Fruit fly (Drosophila melanogaster) whole organism, prepupa: ENCODE results near the gene CG32767.

ENCODE experiments used
- Blimp-1 ChIP-seq: fragments of 200-800 bp; sonication (Bioruptor generic); optimal IDR thresholded peaks from 3 replicates; lab custom pipeline; 2017; ENCODE audit warnings: missing biosample characterization, missing genetic modification characterization, mild to moderate bottlenecking, moderate library complexity, missing genetic modification reagents
- CG10631 ChIP-seq: fragments of 200-800 bp; sonication (Bioruptor generic); optimal IDR thresholded peaks from 2 replicates; lab custom pipeline; 2016; ENCODE audit warnings: missing biosample characterization, missing genetic modification characterization
- CG10669 ChIP-seq: fragments of 200-800 bp; sonication (Bioruptor generic); optimal IDR thresholded peaks from 3 replicates; lab custom pipeline; 2018; ENCODE audit warnings: missing biosample characterization, mild to moderate bottlenecking, missing genetic modification characterization, moderate library complexity
- CG11294 ChIP-seq: fragments of 200-800 bp; sonication (Bioruptor generic); IDR thresholded peaks from 2 replicates; pipeline ENCODE4 v1.3.6; 2022; ENCODE audit warnings: missing biosample characterization, missing genetic modification characterization
- CG11762 ChIP-seq: fragments of 200-800 bp; sonication (Bioruptor generic); optimal IDR thresholded peaks from 3 replicates; lab custom pipeline; 2016; ENCODE audit warnings: missing biosample characterization, missing genetic modification characterization; ENCODE audit not compliant: insufficient read depth
- CG11902 ChIP-seq: fragments of 200-800 bp; sonication (Bioruptor generic); optimal IDR thresholded peaks from 3 replicates; lab custom pipeline; 2016; ENCODE audit warnings: missing biosample characterization, missing genetic modification characterization
- CG16779 ChIP-seq: fragments of 200-800 bp; sonication (Bioruptor generic); optimal IDR thresholded peaks from 3 replicates; lab custom pipeline; 2017; ENCODE audit warnings: missing biosample characterization, mild to moderate bottlenecking, missing genetic modification characterization
- CG31627 ChIP-seq: fragments of 200-800 bp; sonication (Bioruptor generic); optimal IDR thresholded peaks from 3 replicates; lab custom pipeline; 2016; ENCODE audit warnings: missing biosample characterization, missing genetic modification characterization
- CG32006 ChIP-seq: fragments of 200-800 bp; sonication (Bioruptor generic); optimal IDR thresholded peaks from 3 replicates; lab custom pipeline; 2017; ENCODE audit warnings: missing biosample characterization, mild to moderate bottlenecking, missing genetic modification characterization
- CG3919 ChIP-seq: fragments of 200-800 bp; sonication (Bioruptor generic); optimal IDR thresholded peaks from 3 replicates; lab custom pipeline; 2016; ENCODE audit warnings: missing biosample characterization, missing genetic modification characterization
- CG4318 ChIP-seq: fragments of 200-800 bp; sonication (Bioruptor generic); optimal IDR thresholded peaks from 3 replicates; lab custom pipeline; 2017; ENCODE audit warnings: missing biosample characterization, mild to moderate bottlenecking, missing genetic modification characterization
- CG6276 ChIP-seq: fragments of 200-800 bp; sonication (Bioruptor generic); optimal IDR thresholded peaks from 2 replicates; lab custom pipeline; 2017; ENCODE audit warnings: missing biosample characterization, mild to moderate bottlenecking, missing genetic modification characterization
- CG6792 ChIP-seq: fragments of 200-800 bp; sonication (Bioruptor generic); optimal IDR thresholded peaks from 3 replicates; lab custom pipeline; 2016; ENCODE audit warnings: missing biosample characterization, missing genetic modification characterization
- CG7368 ChIP-seq: fragments of 200-800 bp; sonication (Bioruptor generic); optimal IDR thresholded peaks from 3 replicates; lab custom pipeline; 2016; ENCODE audit warnings: missing biosample characterization, missing genetic modification characterization
- CG8119 ChIP-seq: fragments of 200-800 bp; sonication (Bioruptor generic); IDR thresholded peaks from 3 replicates; pipeline ENCODE4 v1.3.6; 2022; ENCODE audit warnings: missing biosample characterization, missing genetic modification characterization
- CG8319 ChIP-seq: fragments of 200-800 bp; sonication (Bioruptor generic); optimal IDR thresholded peaks from 3 replicates; lab custom pipeline; 2016; ENCODE audit warnings: missing biosample characterization, missing genetic modification characterization
- CG9139 ChIP-seq: fragments of 200-800 bp; sonication (Bioruptor generic); optimal IDR thresholded peaks from 3 replicates; lab custom pipeline; 2017; ENCODE audit warnings: missing biosample characterization, mild to moderate bottlenecking, missing genetic modification characterization
- Eip75B ChIP-seq: fragments of 200-800 bp; sonication (Bioruptor generic); optimal IDR thresholded peaks from 3 replicates; lab custom pipeline; 2016; ENCODE audit warnings: missing biosample characterization, missing genetic modification characterization
- Eip78C ChIP-seq: fragments of 200-800 bp; sonication (Bioruptor generic); peaks from one replicate; lab custom pipeline; 2016; ENCODE audit warnings: missing biosample characterization, missing genetic modification characterization
- Ets96B ChIP-seq: fragments of 200-800 bp; optimal IDR thresholded peaks from 2 replicates; lab custom pipeline; 2019; ENCODE audit warnings: missing biosample characterization, mild to moderate bottlenecking, missing genetic modification characterization, moderate library complexity
- Gug ChIP-seq: fragments of 200-800 bp; sonication (Bioruptor generic); IDR thresholded peaks from 2 replicates; pipeline ENCODE4 v1.3.6; 2022; ENCODE audit warnings: missing biosample characterization, missing genetic modification characterization
- Hr38 ChIP-seq: sonication (Bioruptor generic); optimal IDR thresholded peaks from 2 replicates; lab custom pipeline; 2016; ENCODE audit warnings: missing biosample characterization, missing genetic modification characterization
- Lpt ChIP-seq: fragments of 200-800 bp; sonication (Bioruptor generic); optimal IDR thresholded peaks from 3 replicates; lab custom pipeline; 2016; ENCODE audit warnings: missing biosample characterization, missing genetic modification characterization
- OdsH ChIP-seq: fragments of 200-800 bp; sonication (Bioruptor generic); optimal IDR thresholded peaks from 3 replicates; lab custom pipeline; 2016; ENCODE audit warnings: missing biosample characterization, missing genetic modification characterization
- Smox ChIP-seq: fragments of 200-800 bp; sonication (Bioruptor generic); optimal IDR thresholded peaks from 3 replicates; lab custom pipeline; 2016; ENCODE audit warnings: missing biosample characterization, missing genetic modification characterization
- Sox102F ChIP-seq: fragments of 200-800 bp; sonication (Bioruptor generic); optimal IDR thresholded peaks from 2 replicates; lab custom pipeline; 2016; ENCODE audit warnings: missing biosample characterization, mild to moderate bottlenecking, missing genetic modification characterization
- Sox15 ChIP-seq: fragments of 200-800 bp; sonication (Bioruptor generic); optimal IDR thresholded peaks from 3 replicates; lab custom pipeline; 2016; ENCODE audit warnings: missing biosample characterization, missing genetic modification characterization
- achi ChIP-seq: fragments of 200-800 bp; sonication (Bioruptor generic); optimal IDR thresholded peaks from 3 replicates; lab custom pipeline; 2016; ENCODE audit warnings: missing biosample characterization, missing genetic modification characterization
- acj6 ChIP-seq: fragments of 200-800 bp; sonication (Bioruptor generic); optimal IDR thresholded peaks from 3 replicates; lab custom pipeline; 2016; ENCODE audit warnings: missing biosample characterization, missing genetic modification characterization
- cyc ChIP-seq: fragments of 200-800 bp; sonication (Bioruptor generic); optimal IDR thresholded peaks from 3 replicates; lab custom pipeline; 2016; ENCODE audit warnings: missing biosample characterization, missing genetic modification characterization
- dsx ChIP-seq: fragments of 200-800 bp; optimal IDR thresholded peaks from 3 replicates; lab custom pipeline; 2019; ENCODE audit warnings: missing biosample characterization, mild to moderate bottlenecking, missing genetic modification characterization, moderate library complexity; ENCODE audit not compliant: poor library complexity, severe bottlenecking
- eg ChIP-seq: fragments of 200-800 bp; sonication (Bioruptor generic); IDR thresholded peaks from 3 replicates; pipeline ENCODE4 v1.3.6; 2022; ENCODE audit warnings: missing biosample characterization, missing genetic modification characterization
- esn ChIP-seq: fragments of 200-800 bp; sonication (Bioruptor generic); optimal IDR thresholded peaks from 2 replicates; lab custom pipeline; 2016; ENCODE audit warnings: missing biosample characterization, mild to moderate bottlenecking, missing genetic modification characterization, moderate library complexity
- fd59A ChIP-seq: fragments of 200-800 bp; sonication (Bioruptor generic); optimal IDR thresholded peaks from 2 replicates; lab custom pipeline; 2017; ENCODE audit warnings: missing biosample characterization, mild to moderate bottlenecking, missing genetic modification characterization, missing genetic modification reagents
- fd85E ChIP-seq: fragments of 200-800 bp; sonication (Bioruptor generic); optimal IDR thresholded peaks from 3 replicates; lab custom pipeline; 2016; ENCODE audit warnings: missing biosample characterization, missing genetic modification characterization
- fkh ChIP-seq: fragments of 200-800 bp; sonication (Bioruptor generic); optimal IDR thresholded peaks from 3 replicates; lab custom pipeline; 2017; ENCODE audit warnings: missing biosample characterization, mild to moderate bottlenecking, missing genetic modification characterization, moderate library complexity
- lz ChIP-seq: fragments of 200-800 bp; sonication (Bioruptor generic); optimal IDR thresholded peaks from 3 replicates; lab custom pipeline; 2016; ENCODE audit warnings: missing biosample characterization, missing genetic modification characterization
- net ChIP-seq: fragments of 200-800 bp; sonication (Bioruptor generic); optimal IDR thresholded peaks from 3 replicates; lab custom pipeline; 2016; ENCODE audit warnings: missing biosample characterization, missing genetic modification characterization
- pdm3 ChIP-seq: fragments of 200-800 bp; sonication (Bioruptor generic); optimal IDR thresholded peaks from 3 replicates; lab custom pipeline; 2016; ENCODE audit warnings: missing biosample characterization, missing genetic modification characterization
- salr ChIP-seq, 2 experiments: fragments of 200-800 bp; sonication (Bioruptor generic); optimal IDR thresholded peaks; 3 replicates each; lab custom pipeline; 2016 to 2018; ENCODE audit warnings: missing biosample characterization in 2 of 2, missing genetic modification characterization in 2 of 2, mild to moderate bottlenecking in 1 of 2
- spab ChIP-seq: fragments of 200-800 bp; sonication (Bioruptor generic); optimal IDR thresholded peaks from 2 replicates; lab custom pipeline; 2017; ENCODE audit warnings: missing biosample characterization, mild to moderate bottlenecking, missing genetic modification characterization, missing genetic modification reagents
- svp ChIP-seq: fragments of 200-800 bp; sonication (Bioruptor generic); peaks from one replicate; lab custom pipeline; 2016; ENCODE audit warnings: missing biosample characterization, missing genetic modification characterization
- topi ChIP-seq: fragments of 200-800 bp; sonication (Bioruptor generic); optimal IDR thresholded peaks from 3 replicates; lab custom pipeline; 2016; ENCODE audit warnings: missing biosample characterization, missing genetic modification characterization
- vri ChIP-seq: fragments of 200-800 bp; sonication (Bioruptor generic); optimal IDR thresholded peaks from 3 replicates; lab custom pipeline; 2016; ENCODE audit warnings: missing biosample characterization, mild to moderate bottlenecking, missing genetic modification characterization

Gene CG32767

dm6 chrX:5085964-5086707 lies 1.6 kb upstream of the CG32767 start (continued):
- peak; percentile 55 for TF ChIP-seq CG10631
- peak; percentile 80 for TF ChIP-seq svp
- peak; percentile 44 for TF ChIP-seq acj6 (GFP tag; lab: Kevin White, UChicago)
- peak; percentile 46; the same call in 1 of the 3 replicates for TF ChIP-seq eg (GFP tag; lab: Robert Waterston, UW)
- peak; percentile 52 for TF ChIP-seq Sox102F
- no peak for TF ChIP-seq CG11902 (GFP tag; lab: Kevin White, UChicago)
- TF ChIP-seq CG6276, result peak; percentile 45
- TF ChIP-seq pdm3, result peak; percentile 50
- peak; percentile 19 for TF ChIP-seq Sox15 (GFP tag; lab: Kevin White, UChicago)
- peak; percentile 53 for TF ChIP-seq CG4318 (GFP tag; lab: Kevin White, UChicago)
- no peak for TF ChIP-seq CG9139
- TF ChIP-seq vri (GFP tag; lab: Kevin White, UChicago), result peak; percentile 5
- no peak for TF ChIP-seq CG8319 (GFP tag; lab: Kevin White, UChicago)
- TF ChIP-seq CG31627 (GFP tag; lab: Kevin White, UChicago), result peak; percentile 44
- peak; percentile 46 for TF ChIP-seq CG6792
- TF ChIP-seq CG32006 (GFP tag; lab: Kevin White, UChicago), result peak; percentile 71
- no peak for TF ChIP-seq Blimp-1 (GFP tag; lab: Kevin White, UChicago)
- TF ChIP-seq OdsH (GFP tag; lab: Kevin White, UChicago), result peak; percentile 33
- TF ChIP-seq achi, result peak; percentile 62
- TF ChIP-seq CG3919 (GFP tag; lab: Kevin White, UChicago), result peak; percentile 57
- TF ChIP-seq net (GFP tag; lab: Kevin White, UChicago), result no peak
- no peak for TF ChIP-seq CG16779 (tag; lab: Kevin White, UChicago)
- TF ChIP-seq salr (GFP tag; optimal IDR thresholded peaks at IDR 0.05; lab: Kevin White, UChicago), result no peak
- no peak for TF ChIP-seq CG7368 (GFP tag; lab: Kevin White, UChicago)
- peak; percentile 57 for TF ChIP-seq esn (GFP tag; lab: Kevin White, UChicago)
- no peak for TF ChIP-seq Lpt
- peak; percentile 0 for TF ChIP-seq Smox (GFP tag; lab: Kevin White, UChicago)
- TF ChIP-seq Hr38, result no peak

dm6 chrX:5085469-5085868 lies 901 bp upstream of the CG32767 start, which contains the start of the genes CG15465 and rg:
Gene CG15465, plus strand, starts transcription at chrX:5085759.
Gene rg, plus strand, starts transcription at chrX:5085759.
- TF ChIP-seq CG11762 (no peak), Hr38 (no peak), cyc (GFP tag; lab: Kevin White, UChicago) (no peak), CG31627 (GFP tag; lab: Kevin White, UChicago) (no peak), fkh (GFP tag; lab: Kevin White, UChicago) (no peak)

- TF ChIP-seq Eip78C (GFP tag; lab: Kevin White, UChicago) (peak; percentile 36), spab (GFP tag; lab: Kevin White, UChicago) (no peak)
- TF ChIP-seq, all 60 proteins: peak for 1
Measured at dm6 chrX:5085086-5085468, 509 bp upstream of the CG32767 start.

- TF ChIP-seq Eip78C (GFP tag; lab: Kevin White, UChicago) (peak; percentile 99), Ets96B (peak; percentile 84), CG31627 (GFP tag; lab: Kevin White, UChicago) (peak; percentile 96), Sox102F (peak; percentile 93), OdsH (GFP tag; lab: Kevin White, UChicago) (peak; percentile 94), CG8319 (GFP tag; lab: Kevin White, UChicago) (peak; percentile 90), dsx (GFP tag; lab: Kevin White, UChicago) (peak; percentile 78), fkh (GFP tag; lab: Kevin White, UChicago) (peak; percentile 67), CG11762 (peak; percentile 96), CG10669 (peak; percentile 88), fd85E (GFP tag; lab: Kevin White, UChicago) (peak; percentile 89), Gug (GFP tag; lab: Robert Waterston, UW) (peak; percentile 95), CG32006 (GFP tag; lab: Kevin White, UChicago) (peak; percentile 96), Eip75B (GFP tag; lab: Kevin White, UChicago) (peak; percentile 97), esn (GFP tag; lab: Kevin White, UChicago) (peak; percentile 96), CG11294 (GFP tag; lab: Robert Waterston, UW) (peak; percentile 92), fd59A (GFP tag; lab: Kevin White, UChicago) (peak; percentile 88), topi (GFP tag; lab: Kevin White, UChicago) (peak; percentile 97), cyc (GFP tag; lab: Kevin White, UChicago) (peak; percentile 97), CG8119 (peak; percentile 96), CG16779 (tag; lab: Kevin White, UChicago) (peak; percentile 93), lz (GFP tag; lab: Kevin White, UChicago) (peak; percentile 97), CG6792 (peak; percentile 95)
Measured at dm6 chrX:5083647-5084096, 896 bp downstream of the CG32767 start.
